Worm (Caenorhabditis elegans) whole organism, late embryonic: ENCODE measurements around the gene smk-1.

Experiments
- K09A11.1 ChIP-seq: sonication (generic microtip); optimal IDR thresholded peaks from 2 replicates; lab custom pipeline; 2017; ENCODE audit warnings: antibody characterized with exemption, mild to moderate bottlenecking, missing genetic modification characterization, missing compliant biosample characterization; ENCODE audit not compliant: insufficient read depth
- ceh-19 ChIP-seq: fragments of 200-800 bp; sonication (Bioruptor generic); optimal IDR thresholded peaks from 2 replicates; lab custom pipeline; 2018; ENCODE audit warnings: mild to moderate bottlenecking, missing genetic modification characterization, missing compliant biosample characterization
- che-1 ChIP-seq: sonication (generic microtip); optimal IDR thresholded peaks from 2 replicates; lab custom pipeline; 2016; ENCODE audit warnings: mild to moderate bottlenecking, missing genetic modification characterization, missing compliant biosample characterization
- eyg-1 ChIP-seq: sonication (generic microtip); optimal IDR thresholded peaks from 2 replicates; lab custom pipeline; 2016; ENCODE audit warnings: missing genotype, missing genetic modification characterization, missing compliant biosample characterization
- fkh-10 ChIP-seq: fragments of 150-350 bp; optimal IDR thresholded peaks from 2 replicates; lab custom pipeline; 2014; ENCODE audit warnings: missing biosample characterization, missing genetic modification reagents, missing genetic modification characterization
- sox-4 ChIP-seq: sonication (generic microtip); optimal IDR thresholded peaks from 2 replicates; lab custom pipeline; 2017; ENCODE audit warnings: mild to moderate bottlenecking, missing genetic modification characterization, inconsistent platforms, missing compliant biosample characterization

DNA sequence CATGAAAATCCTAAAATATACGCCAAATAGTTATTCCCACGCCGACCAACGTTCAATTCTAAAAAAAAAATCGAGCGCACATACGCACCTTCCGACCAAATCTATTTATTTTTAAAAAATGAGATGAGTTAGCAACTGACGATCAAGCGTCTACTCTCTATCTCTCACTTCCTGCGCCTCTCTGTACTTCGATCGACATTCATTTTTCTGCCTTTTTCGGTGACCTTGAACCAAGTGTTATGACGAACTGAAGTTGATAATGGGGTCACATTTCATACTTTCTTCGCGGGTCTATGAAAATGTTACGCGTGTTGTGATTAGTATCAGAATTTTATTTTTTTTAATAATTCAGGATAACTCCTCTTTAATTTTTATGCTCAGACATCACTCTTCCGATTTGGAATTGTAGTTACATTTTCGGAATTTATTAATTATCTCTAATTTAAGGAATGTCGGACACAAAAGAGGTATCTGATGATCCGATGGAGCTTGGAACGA is at the start of gene smk-1:
- TF ChIP-seq che-1 (tag; lab: Kevin White, UChicago), result no peak
- no peak for TF ChIP-seq sox-4 (tag; lab: Kevin White, UChicago)
- no peak for TF ChIP-seq eyg-1 (tag; lab: Kevin White, UChicago)
- no peak for TF ChIP-seq K09A11.1 (tag; lab: Kevin White, UChicago)
- no peak for TF ChIP-seq ceh-19 (GFP tag; lab: Kevin White, UChicago)
- no peak for TF ChIP-seq fkh-10 (GFP tag; lab: Kevin White, UChicago)
